Worm (Caenorhabditis elegans) whole organism, dauer: ENCODE data around the gene E04D5.5.

ENCODE experiments used
- unc-62 ChIP-seq: sonication (generic microtip); optimal IDR thresholded peaks from 2 replicates; lab custom pipeline; 2017; ENCODE audit warnings: missing biosample characterization, missing genetic modification reagents, missing genetic modification characterization

E04D5.5 gene

ce11 chrII:10410989-10411388 is at the start of gene E04D5.5:
Gene E04D5.5 (plus strand): TSS chrII:10411289.
- no peak for TF ChIP-seq unc-62

DNA sequence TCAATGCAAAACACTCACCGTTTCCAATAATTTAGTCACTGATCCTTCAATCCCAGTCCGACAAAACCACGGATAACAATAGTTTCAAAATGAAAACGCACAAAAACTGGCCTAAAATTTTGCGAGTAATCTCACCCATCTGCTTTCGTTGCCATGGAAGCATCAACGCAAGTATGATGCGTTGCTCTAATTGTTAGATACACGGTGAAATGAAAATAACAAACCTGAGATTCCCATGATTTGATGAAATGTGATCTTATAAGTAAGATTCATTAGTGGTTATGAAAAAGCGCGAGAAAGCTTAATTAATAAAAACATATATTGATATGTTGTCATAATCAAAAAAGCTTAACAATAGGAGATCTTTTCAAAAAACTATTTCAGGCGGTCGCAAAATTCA is 43.9 kb upstream of the E04D5.5 start, which contains the start of gene ceh-57:
TSS of gene ceh-57 (minus strand) at position 95 of the 400 bp plus-strand sequence.
- no peak for TF ChIP-seq unc-62

ce11 chrII:10369547-10370028 is 41.5 kb upstream of the E04D5.5 start, which contains the start of gene ceh-58:
Gene ceh-58 (minus strand): TSS chrII:10369597.
- TF ChIP-seq unc-62, result no peak

DNA sequence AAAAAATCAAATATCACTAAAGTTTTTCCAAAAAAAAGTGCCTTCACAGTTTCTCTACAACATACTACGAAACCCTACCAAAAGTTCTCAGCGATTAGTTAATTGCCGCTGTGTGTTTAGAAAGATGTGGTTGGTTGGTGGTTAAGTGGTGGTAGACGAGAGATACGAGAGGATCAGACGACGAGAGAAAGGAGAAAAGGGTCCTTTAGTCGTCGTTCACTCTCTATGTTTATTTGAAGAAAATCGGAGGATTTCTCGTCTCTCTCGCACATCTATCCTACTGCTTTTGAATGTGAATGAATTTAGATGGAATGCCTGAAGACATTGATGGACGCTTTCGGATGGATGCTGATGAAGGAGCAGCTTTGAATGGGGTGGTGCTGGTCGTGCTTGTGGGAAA is 40.3 kb upstream of the E04D5.5 start:
- TF ChIP-seq unc-62, result no peak

ce11 chrII:10373016-10373415 is 38.1 kb upstream of the E04D5.5 start:
- no peak for TF ChIP-seq unc-62

DNA sequence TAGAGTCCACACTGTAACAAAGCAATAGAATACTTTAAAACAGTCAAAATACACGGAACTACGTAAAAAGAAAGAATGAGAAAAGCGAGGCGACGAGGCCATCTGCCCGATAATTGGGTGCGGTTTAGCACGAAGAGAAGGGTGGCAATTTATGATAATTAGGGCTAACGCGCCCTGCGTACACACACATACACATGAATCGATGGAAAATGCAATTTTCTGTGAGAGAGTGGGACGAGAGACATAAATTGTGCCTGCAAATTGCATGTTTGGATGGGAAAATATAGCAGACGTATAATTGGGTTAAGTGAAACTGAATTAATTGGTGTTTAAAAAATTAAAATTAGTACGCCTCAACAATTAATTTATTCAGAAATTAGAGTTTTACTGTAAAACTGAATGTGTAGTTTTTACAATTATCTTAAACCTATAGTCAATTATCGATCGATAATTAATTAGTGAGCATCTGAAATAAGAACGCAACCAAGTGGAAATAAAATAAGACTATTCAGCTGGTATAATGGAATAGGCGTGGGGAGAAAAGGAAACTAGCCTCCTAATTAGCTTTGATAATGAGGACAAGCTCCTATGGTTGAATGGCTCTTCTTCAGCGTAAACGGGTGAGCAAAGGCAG is 37.4 kb upstream of the E04D5.5 start:
- no peak for TF ChIP-seq unc-62

- TF ChIP-seq unc-62, result no peak
Measured at ce11 chrII:10374776-10375175, 36.3 kb upstream of the E04D5.5 start.

DNA sequence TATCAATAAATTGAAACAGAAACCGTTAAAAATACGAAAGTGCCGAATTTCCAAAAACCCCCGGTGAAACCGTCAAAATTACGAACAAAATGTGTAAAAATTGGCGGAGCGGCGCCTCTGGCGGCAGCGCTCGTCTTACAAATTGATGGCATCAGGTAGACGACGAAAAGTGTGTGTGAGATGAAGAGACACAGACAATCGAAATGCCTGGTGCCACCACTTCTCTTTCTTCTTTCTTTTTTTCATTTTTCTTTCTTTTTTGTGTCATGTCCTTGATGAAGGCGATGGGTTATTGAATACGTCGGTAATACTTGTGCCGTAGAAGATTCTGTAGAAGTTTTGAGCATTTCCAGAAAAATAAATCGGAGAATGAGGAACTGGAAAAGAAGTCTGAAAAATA is 33.2 kb upstream of the E04D5.5 start:
- no peak for TF ChIP-seq unc-62

DNA sequence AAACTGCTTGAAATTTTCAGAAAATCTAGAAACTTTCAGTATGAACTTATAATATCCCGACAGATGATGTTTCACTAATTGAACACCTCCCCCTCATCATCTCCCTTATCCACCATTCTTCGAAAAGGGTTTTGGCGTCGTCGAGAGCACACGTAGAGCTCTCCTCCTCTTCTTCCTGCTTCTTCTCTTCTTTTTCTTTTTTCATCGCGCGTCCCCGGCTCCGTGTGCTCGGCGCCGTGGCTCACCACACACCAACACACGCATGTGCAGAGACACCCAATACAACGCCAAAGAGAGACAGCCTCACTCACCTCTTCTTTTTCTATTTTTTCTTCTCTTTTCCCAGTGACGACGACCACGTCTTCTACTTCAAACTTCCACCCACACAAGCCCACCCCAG is 31.5 kb upstream of the E04D5.5 start:
- TF ChIP-seq unc-62, result no peak

- TF ChIP-seq unc-62, result no peak
Measured at ce11 chrII:10382247-10382646, 28.8 kb upstream of the E04D5.5 start.

- no peak for TF ChIP-seq unc-62
Measured at ce11 chrII:10384680-10385383, 26.3 kb upstream of the E04D5.5 start, which contains the start of gene ztf-27. Gene ztf-27 (plus strand): TSS chrII:10385333.

DNA sequence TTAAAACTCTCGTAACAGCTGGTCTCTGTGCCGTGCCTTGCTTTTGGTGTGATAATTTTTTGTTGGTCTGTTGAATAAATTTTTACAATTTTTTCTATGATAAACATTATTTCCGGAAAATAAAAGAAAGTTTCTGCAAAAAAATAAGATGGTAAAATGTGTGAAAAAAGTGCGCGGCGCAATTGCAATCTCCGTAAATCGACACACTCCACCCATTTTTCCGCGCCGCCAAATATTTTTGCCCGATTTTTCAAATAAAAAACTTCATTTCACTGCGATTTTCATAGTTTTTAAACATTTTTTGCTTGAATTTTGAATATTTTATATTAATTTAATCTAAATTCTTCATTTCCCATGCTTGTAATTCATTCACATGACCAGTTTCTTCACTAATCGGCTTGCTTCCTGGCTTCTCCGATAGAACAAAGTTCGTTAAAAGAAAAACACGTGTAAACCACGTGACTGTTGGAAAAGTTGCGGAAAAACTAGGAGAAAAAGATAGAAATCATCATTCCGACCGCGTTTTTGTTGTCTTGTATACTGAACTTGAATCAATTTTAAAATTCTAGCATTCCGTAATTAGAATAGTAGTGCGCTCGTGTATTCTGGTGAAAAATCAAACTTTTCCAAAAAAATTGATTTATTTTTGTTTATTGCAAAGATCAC is 22.9 kb upstream of the E04D5.5 start:
- TF ChIP-seq unc-62, result no peak

DNA sequence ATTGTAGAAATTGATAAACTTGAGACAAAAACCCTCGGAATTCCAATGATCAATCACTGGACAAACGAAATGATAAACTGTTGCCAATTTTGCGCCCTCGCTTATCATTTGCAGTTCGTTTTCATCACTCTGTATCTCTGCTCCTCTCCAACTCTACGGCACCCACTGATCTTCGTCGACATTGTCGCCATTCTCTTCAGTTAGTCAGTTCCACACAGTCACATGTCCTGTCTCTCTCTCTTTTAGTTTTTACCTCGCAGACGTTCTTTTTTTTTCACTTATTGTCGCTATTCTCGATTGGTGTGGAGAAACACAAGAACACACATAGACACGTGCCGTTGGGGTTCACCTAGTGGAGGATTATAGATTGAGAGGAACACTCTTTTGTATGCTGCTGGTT is 22.1 kb upstream of the E04D5.5 start:
- no peak for TF ChIP-seq unc-62

DNA sequence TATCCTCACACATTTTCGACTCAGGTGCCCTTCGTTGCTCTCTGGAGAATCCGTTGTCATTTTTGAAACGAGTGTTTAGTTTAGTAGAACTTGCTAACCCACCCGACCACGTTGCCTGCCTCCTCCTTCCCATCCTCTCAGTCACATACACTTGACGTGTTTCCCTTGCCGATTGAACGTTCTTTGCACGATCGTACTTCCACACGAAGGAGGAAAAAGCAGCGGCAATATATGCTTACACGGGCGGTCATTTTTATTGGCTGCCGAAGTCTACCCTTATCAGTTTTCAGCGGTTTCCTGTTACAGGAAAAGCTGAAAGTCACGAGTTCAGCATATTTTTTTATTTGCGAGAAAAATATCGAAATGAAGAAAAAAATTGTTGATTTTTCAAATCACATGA is 21.3 kb upstream of the E04D5.5 start:
- no peak for TF ChIP-seq unc-62

ce11 chrII:10390250-10390821 is 20.8 kb upstream of the E04D5.5 start:
- no peak for TF ChIP-seq unc-62

DNA sequence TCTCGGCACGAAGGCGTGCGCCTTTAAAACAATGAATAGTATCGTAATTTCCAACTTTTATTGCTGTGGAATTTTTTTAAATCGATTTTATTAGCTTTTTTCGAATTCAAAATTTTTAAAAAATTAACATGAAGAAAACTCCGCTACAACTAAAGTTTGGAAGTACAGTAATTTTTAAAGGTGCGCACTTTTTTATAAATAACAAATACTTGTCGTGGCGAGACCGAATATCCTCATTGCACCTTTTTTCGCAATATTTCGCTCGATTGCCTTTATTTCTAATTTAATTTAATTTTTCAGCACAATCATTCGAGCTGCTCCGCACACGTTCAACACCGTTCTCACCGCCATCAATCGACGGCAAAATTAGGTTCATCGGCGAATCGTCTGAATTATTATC is 20.2 kb upstream of the E04D5.5 start, which contains the start of the genes T09F3.2 and T09F3.7:
TSS of gene T09F3.2 (plus strand) at position 301 of the 400 bp plus-strand sequence.
TSS of gene T09F3.7 (plus strand) at position 315 of the 400 bp plus-strand sequence.
- TF ChIP-seq unc-62, result no peak
